Worm (Caenorhabditis elegans): ENCODE results near the gene nlp-55.

Gene nlp-55

ce11 chrII:8248745-8249144 lies 46.5 kb downstream of the nlp-55 start, which contains the start of the genes F35C11.2 and F35C11.4:
Gene F35C11.2 (minus strand): TSS chrII:8248834.
Gene F35C11.4 (plus strand): TSS chrII:8249004.
- no peak for TF ChIP-seq tbx-11 (GFP tag; IDR thresholded peaks at IDR 0.05)

DNA sequence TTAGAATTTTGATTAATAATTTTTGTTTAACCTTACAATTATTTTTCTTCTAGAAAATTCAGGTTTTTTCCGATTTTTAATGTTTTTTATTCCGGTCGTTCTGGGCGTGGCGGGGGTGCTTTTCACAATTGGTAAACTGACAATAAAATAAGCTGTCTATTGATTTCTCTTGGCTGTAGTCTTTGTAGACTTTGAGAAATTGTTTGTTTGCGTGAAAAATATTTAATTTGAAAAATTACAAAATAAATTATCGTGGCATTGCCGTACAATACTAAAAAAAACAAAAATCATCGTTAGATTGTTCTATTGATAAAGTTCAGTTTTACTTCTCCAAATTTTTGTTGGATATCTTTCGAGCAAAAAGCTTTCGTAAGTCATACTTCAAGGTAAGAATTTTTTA lies 48.7 kb downstream of the nlp-55 start, which contains the start of gene F35C11.3:
F35C11.3 (plus strand) TSS at position 301 of the 400 bp plus-strand sequence.
- TF ChIP-seq pes-1 (GFP tag; IDR thresholded peaks at IDR 0.05) (no peak), hnd-1 (tag; optimal IDR thresholded peaks at IDR 0.05) (no peak), tbx-11 (GFP tag; IDR thresholded peaks at IDR 0.05) (no peak), tbx-37 (GFP tag; conservative IDR thresholded peaks at IDR 0.05) (no peak), ets-7 (tag; optimal IDR thresholded peaks at IDR 0.05) (no peak), sea-1 (GFP tag; conservative IDR thresholded peaks at IDR 0.05) (no peak), hmbx-1 (tag; optimal IDR thresholded peaks at IDR 0.05) (no peak), ceh-13 (GFP tag; optimal IDR thresholded peaks at IDR 0.05) (no peak), ama-1 (optimal IDR thresholded peaks at IDR 0.05) (no peak), flt-1 (GFP tag; IDR thresholded peaks at IDR 0.05) (no peak), ceh-36 (tag; optimal IDR thresholded peaks at IDR 0.05) (no peak), tra-4 (tag; optimal IDR thresholded peaks at IDR 0.05) (no peak), aly-1 (tag; optimal IDR thresholded peaks at IDR 0.05) (no peak), B0310.2 (tag; optimal IDR thresholded peaks at IDR 0.05) (no peak), scrt-1 (GFP tag; IDR thresholded peaks at IDR 0.05) (no peak)
